Worm (Caenorhabditis elegans) whole organism, mixed stage, embryonic: ENCODE measurements around the gene acox-1.5.

Experiments
- ces-1 ChIP-seq: fragments of 150-350 bp; optimal IDR thresholded peaks from 2 replicates; lab custom pipeline; 2014; ENCODE audit warnings: missing biosample characterization, missing genetic modification reagents, missing genetic modification characterization
- elt-3 ChIP-seq: fragments of 150-350 bp; optimal IDR thresholded peaks from 2 replicates; lab custom pipeline; 2014; ENCODE audit warnings: missing biosample characterization, missing genetic modification characterization
- mab-5 ChIP-seq: fragments of 150-350 bp; optimal IDR thresholded peaks from 2 replicates; lab custom pipeline; 2014; ENCODE audit warnings: missing biosample characterization, missing genetic modification characterization
- nhr-12 ChIP-seq: fragments of 150-350 bp; optimal IDR thresholded peaks from 2 replicates; lab custom pipeline; 2014; ENCODE audit warnings: missing biosample characterization, missing genetic modification characterization
- nhr-76 ChIP-seq: sonication (generic microtip); optimal IDR thresholded peaks from 2 replicates; lab custom pipeline; 2017; ENCODE audit warnings: missing biosample characterization, missing genetic modification characterization
- pha-4 ChIP-seq: fragments of 150-350 bp; optimal IDR thresholded peaks from 2 replicates; lab custom pipeline; 2018; ENCODE audit warnings: missing biosample characterization, missing genetic modification reagents, missing genetic modification characterization
- sptf-1 ChIP-seq: sonication (generic microtip); optimal IDR thresholded peaks from 2 replicates; lab custom pipeline; 2017; ENCODE audit warnings: mild to moderate bottlenecking, missing genetic modification characterization, moderate library complexity, missing compliant biosample characterization
- unc-39 ChIP-seq: fragments of 150-350 bp; optimal IDR thresholded peaks from 2 replicates; lab custom pipeline; 2014; ENCODE audit warnings: missing biosample characterization, missing genetic modification characterization
- unc-62 ChIP-seq: fragments of 150-350 bp; optimal IDR thresholded peaks from 2 replicates; lab custom pipeline; 2014; ENCODE audit warnings: missing biosample characterization, missing genetic modification reagents, missing genetic modification characterization
- ztf-11 ChIP-seq: fragments of 150-350 bp; optimal IDR thresholded peaks from 2 replicates; lab custom pipeline; 2014; ENCODE audit warnings: missing biosample characterization, missing genetic modification characterization

DNA sequence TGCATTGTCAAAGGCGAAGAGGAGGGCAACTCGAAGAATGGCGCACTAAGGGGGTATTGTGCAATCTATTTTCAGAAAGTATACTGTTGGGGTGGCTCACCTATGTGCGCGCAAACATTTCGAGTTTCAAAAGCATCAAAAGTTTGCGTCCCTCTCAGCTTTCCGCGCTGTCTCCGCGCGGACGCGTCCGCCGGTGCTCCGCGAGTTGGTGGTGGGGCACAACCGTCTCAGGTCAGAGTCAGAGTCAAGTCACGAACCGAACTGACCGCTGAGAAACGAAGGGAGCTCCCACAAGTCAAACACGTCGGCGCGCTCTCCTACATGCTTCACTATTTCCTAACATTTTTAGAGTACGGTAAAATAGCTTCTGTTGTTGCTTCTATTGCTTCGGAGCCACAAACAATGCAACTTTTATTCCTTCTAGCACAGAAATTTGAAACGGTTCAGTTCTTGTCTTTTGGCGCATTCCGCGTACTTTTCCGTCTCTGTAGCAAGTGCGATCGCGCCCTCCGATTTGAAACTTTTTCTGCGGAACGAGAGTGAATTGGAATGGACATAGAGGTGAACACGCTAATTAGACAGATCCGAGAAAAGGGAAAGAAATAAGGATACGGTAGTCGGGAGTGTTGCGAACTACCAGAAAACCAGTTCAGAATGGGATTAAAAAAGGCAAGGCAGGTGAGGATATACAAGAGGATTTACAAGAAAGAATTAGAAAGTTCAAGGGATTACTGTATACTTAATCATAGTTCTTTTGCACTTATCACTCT is 47.5 kb upstream of the acox-1.5 start:
- TF ChIP-seq mab-5 (no peak), unc-39 (tag; lab: Kevin White, UChicago) (no peak), nhr-12 (tag; lab: Kevin White, UChicago) (no peak), ces-1 (GFP tag; lab: Kevin White, UChicago) (no peak), ztf-11 (tag; lab: Kevin White, UChicago) (no peak), unc-62 (no peak), sptf-1 (tag; lab: Kevin White, UChicago) (no peak), pha-4 (tag; lab: Kevin White, UChicago) (no peak), elt-3 (tag; lab: Kevin White, UChicago) (no peak), nhr-76 (no peak)
